Worm (Caenorhabditis elegans) whole organism, L4 larva: ENCODE measurements around the gene D2045.5.

Source experiments
- Y105C5A.15 ChIP-seq: fragments of 200-800 bp; sonication (Bioruptor generic); IDR thresholded peaks from 2 replicates; pipeline ENCODE4 v1.3.6; 2022; ENCODE audit warnings: missing genetic modification characterization, missing compliant biosample characterization
- Y5F2A.4 ChIP-seq: fragments of 200-800 bp; sonication (Bioruptor generic); optimal IDR thresholded peaks from 2 replicates; lab custom pipeline; 2018; ENCODE audit warnings: mild to moderate bottlenecking, missing genetic modification characterization, missing compliant biosample characterization
- ctbp-1 ChIP-seq: fragments of 200-800 bp; sonication (Bioruptor generic); IDR thresholded peaks from 2 replicates; pipeline ENCODE4 v1.3.6; 2022; ENCODE audit warnings: missing genetic modification reagents, missing genetic modification characterization, missing compliant biosample characterization
- fos-1 ChIP-seq: fragments of 150-350 bp; optimal IDR thresholded peaks from 2 replicates; lab custom pipeline; 2014; ENCODE audit warnings: missing biosample characterization, missing genetic modification characterization
- gei-8 ChIP-seq: fragments of 200-800 bp; sonication (Bioruptor generic); optimal IDR thresholded peaks from 2 replicates; lab custom pipeline; 2018; ENCODE audit warnings: mild to moderate bottlenecking, missing genetic modification characterization, missing compliant biosample characterization
- mes-2 ChIP-seq: sonication (generic microtip); optimal IDR thresholded peaks from 2 replicates; lab custom pipeline; 2016; ENCODE audit warnings: missing genotype, mild to moderate bottlenecking, missing genetic modification characterization, missing compliant biosample characterization; ENCODE audit not compliant: poor library complexity, severe bottlenecking
- nhr-10 ChIP-seq: fragments of 150-350 bp; optimal IDR thresholded peaks from 2 replicates; lab custom pipeline; 2014; ENCODE audit warnings: missing biosample characterization, missing genetic modification characterization
- nhr-11 ChIP-seq: fragments of 150-350 bp; optimal IDR thresholded peaks from 2 replicates; lab custom pipeline; 2014; ENCODE audit warnings: missing biosample characterization, missing genetic modification characterization
- nhr-111 ChIP-seq: fragments of 200-800 bp; sonication (Bioruptor generic); optimal IDR thresholded peaks from 2 replicates; lab custom pipeline; 2018; ENCODE audit warnings: mild to moderate bottlenecking, missing genetic modification characterization, missing compliant biosample characterization
- spr-1 ChIP-seq: sonication (generic microtip); optimal IDR thresholded peaks from 2 replicates; lab custom pipeline; 2016; ENCODE audit warnings: mild to moderate bottlenecking, missing genetic modification characterization, missing compliant biosample characterization
- zfp-2 ChIP-seq: sonication (generic microtip); optimal IDR thresholded peaks from 2 replicates; lab custom pipeline; 2016; ENCODE audit warnings: mild to moderate bottlenecking, missing genetic modification characterization, missing compliant biosample characterization

Gene D2045.5

ce11 chrIII:10423906-10424305 lies 45.5 kb downstream of the D2045.5 start, which contains the start of gene M03C11.6 (continued):
- no peak for TF ChIP-seq spr-1 (tag; lab: Kevin White, UChicago)
- TF ChIP-seq nhr-111 (GFP tag; lab: Kevin White, UChicago), result no peak
- TF ChIP-seq gei-8 (GFP tag; lab: Kevin White, UChicago), result no peak
- TF ChIP-seq, all 104 proteins: peak for 0

ce11 chrIII:10421680-10422079 lies 47.7 kb downstream of the D2045.5 start:
- TF ChIP-seq Y5F2A.4 (GFP tag; lab: Kevin White, UChicago) (no peak), mes-2 (tag; lab: Kevin White, UChicago) (no peak), zfp-2 (tag; lab: Kevin White, UChicago) (no peak), nhr-11 (tag; lab: Kevin White, UChicago) (no peak), Y105C5A.15 (no peak), fos-1 (tag; lab: Kevin White, UChicago) (no peak), ctbp-1 (GFP tag; lab: Robert Waterston, UW) (no peak), nhr-10 (tag; lab: Kevin White, UChicago) (no peak)
- TF ChIP-seq, all 104 proteins: peak for 0
